Worm (Caenorhabditis elegans): Measurements from ENCODE around the gene col-150.

- TF ChIP-seq nhr-111 (GFP tag; optimal IDR thresholded peaks at IDR 0.05) (no peak), nhr-76 (tag; optimal IDR thresholded peaks at IDR 0.05) (no peak), ces-1 (GFP tag; optimal IDR thresholded peaks at IDR 0.05) (no peak), dpl-1 (GFP tag; optimal IDR thresholded peaks at IDR 0.05) (no peak), lin-13 (GFP tag; optimal IDR thresholded peaks at IDR 0.05) (no peak), nhr-237 (tag; optimal IDR thresholded peaks at IDR 0.05) (no peak), ztf-11 (tag; optimal IDR thresholded peaks at IDR 0.05) (no peak), skn-1 (tag; optimal IDR thresholded peaks at IDR 0.05) (no peak), hmg-1.1 (GFP tag; IDR thresholded peaks at IDR 0.05) (no peak), Y105C5A.15 (GFP tag; IDR thresholded peaks at IDR 0.05) (no peak), daf-12 (tag; optimal IDR thresholded peaks at IDR 0.05) (no peak)
Measured at ce11 chrV:10294549-10294948, at the start of gene col-150.

All from whole organism, L4 larva.